Fruit fly (Drosophila melanogaster) whole organism, prepupa: ENCODE data around the gene CG43391.

Source experiments
- CG10631 ChIP-seq: fragments of 200-800 bp; sonication (Bioruptor generic); optimal IDR thresholded peaks from 2 replicates; lab custom pipeline; 2016; ENCODE audit warnings: missing biosample characterization, missing genetic modification characterization
- CG10669 ChIP-seq: fragments of 200-800 bp; sonication (Bioruptor generic); optimal IDR thresholded peaks from 3 replicates; lab custom pipeline; 2018; ENCODE audit warnings: missing biosample characterization, mild to moderate bottlenecking, missing genetic modification characterization, moderate library complexity
- CG11902 ChIP-seq: fragments of 200-800 bp; sonication (Bioruptor generic); optimal IDR thresholded peaks from 3 replicates; lab custom pipeline; 2016; ENCODE audit warnings: missing biosample characterization, missing genetic modification characterization
- CG15336 ChIP-seq: fragments of 200-800 bp; sonication (Bioruptor generic); IDR thresholded peaks from 2 replicates; pipeline ENCODE4 v1.3.6; 2022; ENCODE audit warnings: missing biosample characterization, missing genetic modification characterization
- CG1621 ChIP-seq: fragments of 200-800 bp; sonication (Bioruptor generic); optimal IDR thresholded peaks from 3 replicates; lab custom pipeline; 2018; ENCODE audit warnings: missing biosample characterization, mild to moderate bottlenecking, missing genetic modification characterization
- CG16779 ChIP-seq: fragments of 200-800 bp; sonication (Bioruptor generic); optimal IDR thresholded peaks from 3 replicates; lab custom pipeline; 2017; ENCODE audit warnings: missing biosample characterization, mild to moderate bottlenecking, missing genetic modification characterization
- CG3032 ChIP-seq: fragments of 200-800 bp; optimal IDR thresholded peaks from 2 replicates; lab custom pipeline; 2019; ENCODE audit warnings: missing biosample characterization, mild to moderate bottlenecking, missing genetic modification characterization, moderate library complexity
- CG32006 ChIP-seq: fragments of 200-800 bp; sonication (Bioruptor generic); optimal IDR thresholded peaks from 3 replicates; lab custom pipeline; 2017; ENCODE audit warnings: missing biosample characterization, mild to moderate bottlenecking, missing genetic modification characterization
- CG3919 ChIP-seq: fragments of 200-800 bp; sonication (Bioruptor generic); optimal IDR thresholded peaks from 3 replicates; lab custom pipeline; 2016; ENCODE audit warnings: missing biosample characterization, missing genetic modification characterization
- CG4318 ChIP-seq: fragments of 200-800 bp; sonication (Bioruptor generic); optimal IDR thresholded peaks from 3 replicates; lab custom pipeline; 2017; ENCODE audit warnings: missing biosample characterization, mild to moderate bottlenecking, missing genetic modification characterization
- CG6276 ChIP-seq: fragments of 200-800 bp; sonication (Bioruptor generic); optimal IDR thresholded peaks from 2 replicates; lab custom pipeline; 2017; ENCODE audit warnings: missing biosample characterization, mild to moderate bottlenecking, missing genetic modification characterization
- CG6792 ChIP-seq: fragments of 200-800 bp; sonication (Bioruptor generic); optimal IDR thresholded peaks from 3 replicates; lab custom pipeline; 2016; ENCODE audit warnings: missing biosample characterization, missing genetic modification characterization
- CG6808 ChIP-seq: fragments of 200-800 bp; sonication (Bioruptor generic); optimal IDR thresholded peaks from 3 replicates; lab custom pipeline; 2017; ENCODE audit warnings: missing biosample characterization, missing genetic modification characterization, mild to moderate bottlenecking, moderate library complexity, missing genetic modification reagents
- CG6854 ChIP-seq: fragments of 200-800 bp; sonication (Bioruptor generic); optimal IDR thresholded peaks from 2 replicates; lab custom pipeline; 2017; ENCODE audit warnings: missing biosample characterization, mild to moderate bottlenecking, missing genetic modification characterization
- CG8119 ChIP-seq: fragments of 200-800 bp; sonication (Bioruptor generic); IDR thresholded peaks from 3 replicates; pipeline ENCODE4 v1.3.6; 2022; ENCODE audit warnings: missing biosample characterization, missing genetic modification characterization
- CG9139 ChIP-seq: fragments of 200-800 bp; sonication (Bioruptor generic); optimal IDR thresholded peaks from 3 replicates; lab custom pipeline; 2017; ENCODE audit warnings: missing biosample characterization, mild to moderate bottlenecking, missing genetic modification characterization
- Eip78C ChIP-seq: fragments of 200-800 bp; sonication (Bioruptor generic); peaks from one replicate; lab custom pipeline; 2016; ENCODE audit warnings: missing biosample characterization, missing genetic modification characterization
- Eip93F ChIP-seq: fragments of 200-800 bp; sonication (Bioruptor generic); optimal IDR thresholded peaks from 2 replicates; lab custom pipeline; 2016; ENCODE audit warnings: missing biosample characterization, mild to moderate bottlenecking, missing genetic modification characterization
- Ets21C ChIP-seq: fragments of 200-800 bp; sonication (Bioruptor generic); optimal IDR thresholded peaks from 3 replicates; lab custom pipeline; 2016; ENCODE audit warnings: missing biosample characterization, missing genetic modification characterization
- Gug ChIP-seq: fragments of 200-800 bp; sonication (Bioruptor generic); IDR thresholded peaks from 2 replicates; pipeline ENCODE4 v1.3.6; 2022; ENCODE audit warnings: missing biosample characterization, missing genetic modification characterization
- Hr4 ChIP-seq: fragments of 200-800 bp; sonication (Bioruptor generic); optimal IDR thresholded peaks from 3 replicates; lab custom pipeline; 2016; ENCODE audit warnings: missing biosample characterization, missing genetic modification characterization
- Lpt ChIP-seq: fragments of 200-800 bp; sonication (Bioruptor generic); optimal IDR thresholded peaks from 3 replicates; lab custom pipeline; 2016; ENCODE audit warnings: missing biosample characterization, missing genetic modification characterization
- OdsH ChIP-seq: fragments of 200-800 bp; sonication (Bioruptor generic); optimal IDR thresholded peaks from 3 replicates; lab custom pipeline; 2016; ENCODE audit warnings: missing biosample characterization, missing genetic modification characterization
- Sox14 ChIP-seq: fragments of 200-800 bp; sonication (Bioruptor generic); optimal IDR thresholded peaks from 3 replicates; lab custom pipeline; 2016; ENCODE audit warnings: missing biosample characterization, missing genetic modification characterization
- cyc ChIP-seq: fragments of 200-800 bp; sonication (Bioruptor generic); optimal IDR thresholded peaks from 3 replicates; lab custom pipeline; 2016; ENCODE audit warnings: missing biosample characterization, missing genetic modification characterization
- dsx ChIP-seq: fragments of 200-800 bp; optimal IDR thresholded peaks from 3 replicates; lab custom pipeline; 2019; ENCODE audit warnings: missing biosample characterization, mild to moderate bottlenecking, missing genetic modification characterization, moderate library complexity; ENCODE audit not compliant: poor library complexity, severe bottlenecking
- esn ChIP-seq: fragments of 200-800 bp; sonication (Bioruptor generic); optimal IDR thresholded peaks from 2 replicates; lab custom pipeline; 2016; ENCODE audit warnings: missing biosample characterization, mild to moderate bottlenecking, missing genetic modification characterization, moderate library complexity
- fd85E ChIP-seq: fragments of 200-800 bp; sonication (Bioruptor generic); optimal IDR thresholded peaks from 3 replicates; lab custom pipeline; 2016; ENCODE audit warnings: missing biosample characterization, missing genetic modification characterization
- fkh ChIP-seq: fragments of 200-800 bp; sonication (Bioruptor generic); optimal IDR thresholded peaks from 3 replicates; lab custom pipeline; 2017; ENCODE audit warnings: missing biosample characterization, mild to moderate bottlenecking, missing genetic modification characterization, moderate library complexity
- lz ChIP-seq: fragments of 200-800 bp; sonication (Bioruptor generic); optimal IDR thresholded peaks from 3 replicates; lab custom pipeline; 2016; ENCODE audit warnings: missing biosample characterization, missing genetic modification characterization
- net ChIP-seq: fragments of 200-800 bp; sonication (Bioruptor generic); optimal IDR thresholded peaks from 3 replicates; lab custom pipeline; 2016; ENCODE audit warnings: missing biosample characterization, missing genetic modification characterization
- pdm3 ChIP-seq: fragments of 200-800 bp; sonication (Bioruptor generic); optimal IDR thresholded peaks from 3 replicates; lab custom pipeline; 2016; ENCODE audit warnings: missing biosample characterization, missing genetic modification characterization
- ss ChIP-seq, 2 experiments: fragments of 200-800 bp; sonication (Bioruptor generic); optimal IDR thresholded peaks; 2 replicates in 1 of 2; 3 replicates in 1 of 2; lab custom pipeline; 2017 to 2018; ENCODE audit warnings: mild to moderate bottlenecking in 2 of 2, missing biosample characterization in 2 of 2, missing genetic modification characterization in 2 of 2, moderate library complexity in 1 of 2
- svp ChIP-seq: fragments of 200-800 bp; sonication (Bioruptor generic); peaks from one replicate; lab custom pipeline; 2016; ENCODE audit warnings: missing biosample characterization, missing genetic modification characterization
- topi ChIP-seq: fragments of 200-800 bp; sonication (Bioruptor generic); optimal IDR thresholded peaks from 3 replicates; lab custom pipeline; 2016; ENCODE audit warnings: missing biosample characterization, missing genetic modification characterization
- vri ChIP-seq: fragments of 200-800 bp; sonication (Bioruptor generic); optimal IDR thresholded peaks from 3 replicates; lab custom pipeline; 2016; ENCODE audit warnings: missing biosample characterization, mild to moderate bottlenecking, missing genetic modification characterization

Gene CG43391

dm6 chr3L:11626229-11626826 is 45.5 kb upstream of the CG43391 start, which contains the start of gene PCID2:
Gene PCID2, plus strand, starts transcription at chr3L:11626441.
- no peak for TF ChIP-seq Hr4 (GFP tag; lab: Kevin White, UChicago)
- peak; percentile 82 for TF ChIP-seq svp (GFP tag; lab: Kevin White, UChicago)
- no peak for TF ChIP-seq CG15336 (GFP tag; lab: Robert Waterston, UW)
- peak; percentile 16 for TF ChIP-seq Eip78C

dm6 chr3L:11625634-11626175 is 44.9 kb upstream of the CG43391 start, which contains the start of gene CG6083:
Gene CG6083, minus strand, starts transcription at chr3L:11626125.
- no peak for TF ChIP-seq CG3032 (tag; lab: Kevin White, UChicago)
- TF ChIP-seq lz (GFP tag; lab: Kevin White, UChicago): no peak
- TF ChIP-seq Eip93F (GFP tag; lab: Kevin White, UChicago): no peak
- no peak for TF ChIP-seq Lpt (GFP tag; lab: Kevin White, UChicago)
- no peak for TF ChIP-seq dsx (GFP tag; lab: Kevin White, UChicago)
- no peak for TF ChIP-seq CG6276 (GFP tag; lab: Kevin White, UChicago)
- TF ChIP-seq CG10631: no peak

- TF ChIP-seq Eip78C (no peak), CG1621 (no peak), fd85E (no peak), ss (GFP tag; optimal IDR thresholded peaks at IDR 0.05; lab: Kevin White, UChicago) (no peak), CG4318 (GFP tag; lab: Kevin White, UChicago) (no peak), CG32006 (GFP tag; lab: Kevin White, UChicago) (no peak), CG6854 (GFP tag; lab: Kevin White, UChicago) (no peak), CG8119 (GFP tag; lab: Robert Waterston, UW) (no peak), esn (GFP tag; lab: Kevin White, UChicago) (no peak), CG6276 (GFP tag; lab: Kevin White, UChicago) (no peak), pdm3 (GFP tag; lab: Kevin White, UChicago) (no peak), Gug (no peak)
These were observed 43.5 kb upstream of the CG43391 start, which contains the start of gene Akr1B for dm6 chr3L:11624281-11624680. Gene Akr1B, minus strand, starts transcription at chr3L:11624381.

DNA sequence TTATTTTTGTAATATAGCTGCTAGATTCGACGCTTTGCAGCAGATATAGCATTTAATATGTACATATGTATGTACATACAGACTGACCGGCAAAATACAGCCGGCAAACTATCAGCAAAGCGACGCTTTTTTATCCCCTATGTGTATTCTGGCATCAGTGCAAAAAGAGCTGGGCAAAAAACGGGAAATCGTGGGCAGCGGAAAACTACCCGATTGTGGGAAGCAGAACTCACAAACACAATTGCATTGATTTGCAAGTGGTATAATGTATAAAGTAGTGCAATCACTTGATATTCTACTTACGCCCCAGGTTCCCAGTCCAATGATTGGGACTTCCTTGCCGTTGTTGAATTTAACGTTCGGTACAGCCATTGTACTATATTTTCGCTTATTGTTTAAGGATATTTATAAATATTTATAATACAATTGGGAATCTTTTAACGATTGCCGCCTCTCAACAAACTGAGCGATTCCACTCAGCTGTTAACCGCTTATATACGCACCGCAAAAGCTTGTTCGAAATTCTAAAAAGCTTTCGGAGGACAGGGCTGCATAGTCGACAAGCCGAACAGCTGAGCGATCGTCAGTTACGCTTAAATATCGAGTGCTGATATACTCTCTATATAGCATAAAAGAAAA is 42.5 kb upstream of the CG43391 start:
- TF ChIP-seq dsx (GFP tag; lab: Kevin White, UChicago) (peak; percentile 35), topi (GFP tag; lab: Kevin White, UChicago) (peak; percentile 12), esn (GFP tag; lab: Kevin White, UChicago) (peak; percentile 25), CG6792 (GFP tag; lab: Kevin White, UChicago) (no peak), ss (GFP tag; optimal IDR thresholded peaks at IDR 0.05; lab: Kevin White, UChicago) (peak; percentile 42 to 53), Eip93F (GFP tag; lab: Kevin White, UChicago) (peak; percentile 64), OdsH (no peak), CG9139 (GFP tag; lab: Kevin White, UChicago) (peak; percentile 18), CG6854 (GFP tag; lab: Kevin White, UChicago) (peak; percentile 48), CG10669 (GFP tag; lab: Kevin White, UChicago) (peak; percentile 5), net (GFP tag; lab: Kevin White, UChicago) (peak; percentile 7), Ets21C (GFP tag; lab: Kevin White, UChicago) (no peak), svp (GFP tag; lab: Kevin White, UChicago) (peak; percentile 50), CG6808 (GFP tag; lab: Kevin White, UChicago) (peak; percentile 17), cyc (no peak), Sox14 (GFP tag; lab: Kevin White, UChicago) (no peak), fkh (no peak), CG3919 (GFP tag; lab: Kevin White, UChicago) (no peak), Eip78C (peak; percentile 66), vri (GFP tag; lab: Kevin White, UChicago) (peak; percentile 3), CG16779 (peak; percentile 4), CG11902 (GFP tag; lab: Kevin White, UChicago) (no peak), CG15336 (GFP tag; lab: Robert Waterston, UW) (no peak)
